Fruit fly (Drosophila melanogaster) whole organism, embryonic: ENCODE results near the gene SNRPG.

ENCODE experiments used
- BtbVII ChIP-seq: fragments of 200-800 bp; sonication (Bioruptor generic); optimal IDR thresholded peaks from 3 replicates; lab custom pipeline; 2017; ENCODE audit warnings: missing biosample characterization, mild to moderate bottlenecking, missing genetic modification characterization
- Bteb2 ChIP-seq: fragments of 200-800 bp; sonication (Bioruptor generic); optimal IDR thresholded peaks from 2 replicates; lab custom pipeline; 2016; ENCODE audit warnings: missing biosample characterization, missing genetic modification characterization
- CG10431 ChIP-seq: fragments of 200-800 bp; sonication (Bioruptor generic); optimal IDR thresholded peaks from 3 replicates; lab custom pipeline; 2018; ENCODE audit warnings: missing biosample characterization, mild to moderate bottlenecking, missing genetic modification characterization
- CG10565 ChIP-seq: fragments of 200-800 bp; sonication (Bioruptor generic); optimal IDR thresholded peaks from 3 replicates; lab custom pipeline; 2016; ENCODE audit warnings: missing biosample characterization, mild to moderate bottlenecking, missing genetic modification characterization
- CG11696 ChIP-seq: fragments of 200-800 bp; sonication (Bioruptor generic); IDR thresholded peaks from 2 replicates; pipeline ENCODE4 v1.3.6; 2022; ENCODE audit warnings: missing biosample characterization, missing genetic modification characterization
- CG12219 ChIP-seq: fragments of 200-800 bp; sonication (Bioruptor generic); optimal IDR thresholded peaks from 3 replicates; lab custom pipeline; 2018; ENCODE audit warnings: missing biosample characterization, mild to moderate bottlenecking, missing genetic modification characterization
- CG12236 ChIP-seq: fragments of 200-800 bp; sonication (Bioruptor generic); optimal IDR thresholded peaks from 2 replicates; lab custom pipeline; 2016; ENCODE audit warnings: missing biosample characterization, missing genetic modification characterization
- CG14441 ChIP-seq: fragments of 200-800 bp; sonication (Bioruptor generic); IDR thresholded peaks from 2 replicates; pipeline ENCODE4 v1.3.6; 2022; ENCODE audit warnings: missing biosample characterization, missing genetic modification characterization
- CG14710 ChIP-seq: fragments of 200-800 bp; sonication (Bioruptor generic); optimal IDR thresholded peaks from 3 replicates; lab custom pipeline; 2019; ENCODE audit warnings: missing biosample characterization, mild to moderate bottlenecking, missing genetic modification characterization, moderate library complexity
- CG15011 ChIP-seq: fragments of 200-800 bp; sonication (Bioruptor generic); optimal IDR thresholded peaks from 3 replicates; lab custom pipeline; 2018; ENCODE audit warnings: missing biosample characterization, mild to moderate bottlenecking, missing genetic modification characterization
- CG1647 ChIP-seq: fragments of 200-800 bp; sonication (Bioruptor generic); optimal IDR thresholded peaks from 3 replicates; lab custom pipeline; 2016; ENCODE audit warnings: missing biosample characterization, missing genetic modification characterization
- CG16813 ChIP-seq: fragments of 200-800 bp; sonication (Bioruptor generic); IDR thresholded peaks from 3 replicates; pipeline ENCODE4 v1.3.6; 2022; ENCODE audit warnings: missing biosample characterization, missing genetic modification characterization; ENCODE audit not compliant: partially characterized antibody
- CG16863 ChIP-seq: fragments of 200-800 bp; sonication (Bioruptor generic); optimal IDR thresholded peaks from 3 replicates; lab custom pipeline; 2016; ENCODE audit warnings: missing biosample characterization, missing genetic modification characterization
- CG17361 ChIP-seq: fragments of 200-800 bp; sonication (Bioruptor generic); IDR thresholded peaks from 3 replicates; pipeline ENCODE4 v1.3.6; 2022; ENCODE audit warnings: missing biosample characterization, missing genetic modification characterization
- CG17912 ChIP-seq: fragments of 200-800 bp; sonication (Bioruptor generic); optimal IDR thresholded peaks from 2 replicates; lab custom pipeline; 2018; ENCODE audit warnings: missing biosample characterization, mild to moderate bottlenecking, missing genetic modification characterization
- CG1792 ChIP-seq: fragments of 200-800 bp; sonication (Bioruptor generic); optimal IDR thresholded peaks from 2 replicates; lab custom pipeline; 2016; ENCODE audit warnings: missing biosample characterization, missing genetic modification characterization
- CG4424 ChIP-seq: fragments of 200-800 bp; sonication (Bioruptor generic); optimal IDR thresholded peaks from 3 replicates; lab custom pipeline; 2016; ENCODE audit warnings: missing biosample characterization, missing genetic modification characterization
- CG7271 ChIP-seq: fragments of 200-800 bp; sonication (Bioruptor generic); optimal IDR thresholded peaks from 2 replicates; lab custom pipeline; 2018; ENCODE audit warnings: missing biosample characterization, mild to moderate bottlenecking, missing genetic modification characterization, moderate library complexity
- CG8765 ChIP-seq: fragments of 200-800 bp; sonication (Bioruptor generic); IDR thresholded peaks from 2 replicates; pipeline ENCODE4 v1.3.6; 2022; ENCODE audit warnings: missing biosample characterization, missing genetic modification characterization
- CG9215 ChIP-seq: fragments of 200-800 bp; sonication (Bioruptor generic); IDR thresholded peaks from 2 replicates; pipeline ENCODE4 v1.3.6; 2022; ENCODE audit warnings: missing biosample characterization, missing genetic modification characterization
- Dbx ChIP-seq: fragments of 200-800 bp; sonication (Bioruptor generic); IDR thresholded peaks from 3 replicates; pipeline ENCODE4 v1.3.6; 2022; ENCODE audit warnings: missing biosample characterization, missing genetic modification characterization
- Deaf1 ChIP-seq: fragments of 200-800 bp; optimal IDR thresholded peaks from 3 replicates; lab custom pipeline; 2019; ENCODE audit warnings: missing biosample characterization, mild to moderate bottlenecking, missing genetic modification characterization, moderate library complexity
- Doc2 ChIP-seq: fragments of 200-800 bp; sonication (Bioruptor generic); IDR thresholded peaks from 2 replicates; pipeline ENCODE4 v1.3.6; 2022; ENCODE audit warnings: missing biosample characterization, missing genetic modification characterization
- HmgZ ChIP-seq: fragments of 200-800 bp; sonication (Bioruptor generic); optimal IDR thresholded peaks from 2 replicates; lab custom pipeline; 2018; ENCODE audit warnings: missing biosample characterization, mild to moderate bottlenecking, missing genetic modification characterization
- Hr3 ChIP-seq: fragments of 200-800 bp; sonication (Bioruptor generic); optimal IDR thresholded peaks from 3 replicates; lab custom pipeline; 2016; ENCODE audit warnings: missing biosample characterization, missing genetic modification characterization
- NC2β ChIP-seq: fragments of 200-800 bp; sonication (Bioruptor generic); optimal IDR thresholded peaks from 2 replicates; lab custom pipeline; 2016; ENCODE audit warnings: missing biosample characterization, missing genetic modification characterization
- NFAT ChIP-seq: fragments of 200-800 bp; sonication (Bioruptor generic); IDR thresholded peaks from 2 replicates; pipeline ENCODE4 v1.3.6; 2022; ENCODE audit warnings: missing biosample characterization, missing genetic modification characterization
- Nf-YC ChIP-seq: fragments of 200-800 bp; optimal IDR thresholded peaks from 3 replicates; lab custom pipeline; 2019; ENCODE audit warnings: missing biosample characterization, mild to moderate bottlenecking, missing genetic modification characterization, moderate library complexity
- Sry-δ ChIP-seq: fragments of 200-800 bp; sonication (Bioruptor generic); optimal IDR thresholded peaks from 2 replicates; lab custom pipeline; 2016; ENCODE audit warnings: missing biosample characterization, missing genetic modification characterization
- ab ChIP-seq: fragments of 200-800 bp; sonication (Bioruptor generic); optimal IDR thresholded peaks from 2 replicates; lab custom pipeline; 2016; ENCODE audit warnings: missing biosample characterization, missing genetic modification characterization
- ara ChIP-seq: fragments of 200-800 bp; sonication (Bioruptor generic); IDR thresholded peaks from 2 replicates; pipeline ENCODE4 v1.3.6; 2022; ENCODE audit warnings: missing biosample characterization, missing genetic modification characterization
- chinmo ChIP-seq: fragments of 200-800 bp; sonication (Bioruptor generic); IDR thresholded peaks from 4 replicates; pipeline ENCODE4 v1.3.6; 2022; ENCODE audit warnings: missing biosample characterization, missing genetic modification characterization; ENCODE audit not compliant: partially characterized antibody
- da ChIP-seq: fragments of 200-800 bp; sonication (Bioruptor generic); optimal IDR thresholded peaks from 2 replicates; lab custom pipeline; 2016; ENCODE audit warnings: missing biosample characterization, missing genetic modification characterization
- eyg ChIP-seq: fragments of 200-800 bp; sonication (Bioruptor generic); optimal IDR thresholded peaks from 3 replicates; lab custom pipeline; 2016; ENCODE audit warnings: missing biosample characterization, missing genetic modification characterization
- fd102C ChIP-seq: fragments of 200-800 bp; sonication (Bioruptor generic); optimal IDR thresholded peaks from 2 replicates; lab custom pipeline; 2018; ENCODE audit warnings: missing biosample characterization, mild to moderate bottlenecking, missing genetic modification characterization, moderate library complexity
- fd64A ChIP-seq: fragments of 200-800 bp; sonication (Bioruptor generic); optimal IDR thresholded peaks from 3 replicates; lab custom pipeline; 2018; ENCODE audit warnings: missing biosample characterization, mild to moderate bottlenecking, missing genetic modification characterization
- fru ChIP-seq: fragments of >200 bp; optimal IDR thresholded peaks from 2 replicates; lab custom pipeline; 2017
- gcm2 ChIP-seq: fragments of 200-800 bp; sonication (Bioruptor generic); optimal IDR thresholded peaks from 2 replicates; lab custom pipeline; 2016; ENCODE audit warnings: missing biosample characterization, missing genetic modification characterization
- gsb ChIP-seq: fragments of 200-800 bp; sonication (Bioruptor generic); IDR thresholded peaks from 2 replicates; pipeline ENCODE4 v1.3.6; 2022; ENCODE audit warnings: missing biosample characterization, missing genetic modification characterization
- kay ChIP-seq: fragments of 200-800 bp; sonication (Bioruptor generic); optimal IDR thresholded peaks from 2 replicates; lab custom pipeline; 2016; ENCODE audit warnings: missing biosample characterization, missing genetic modification characterization
- mld ChIP-seq: fragments of 200-800 bp; sonication (Bioruptor generic); IDR thresholded peaks from 3 replicates; pipeline ENCODE4 v1.3.6; 2022; ENCODE audit warnings: missing biosample characterization, missing genetic modification characterization; ENCODE audit not compliant: partially characterized antibody
- nau ChIP-seq: fragments of 200-800 bp; sonication (Bioruptor generic); optimal IDR thresholded peaks from 3 replicates; lab custom pipeline; 2017; ENCODE audit warnings: missing biosample characterization, mild to moderate bottlenecking, missing genetic modification characterization, missing genetic modification reagents
- pan ChIP-seq, 4 experiments: fragments of >200 bp in 3 of 4; fragments of 200-800 bp in 1 of 4; sonication (Bioruptor generic) in 1 of 4; optimal IDR thresholded peaks in 3 of 4; IDR thresholded peaks in 1 of 4; 2 replicates each; pipeline versions ENCODE4 v1.3.6 to Lab custom; 2017 to 2022; ENCODE audit warnings: missing biosample characterization in 2 of 4, missing genetic modification characterization in 2 of 4, mixed read lengths in 1 of 4
- shn ChIP-seq: fragments of 200-800 bp; sonication (Bioruptor generic); optimal IDR thresholded peaks from 3 replicates; lab custom pipeline; 2016; ENCODE audit warnings: missing biosample characterization, missing genetic modification characterization
- sqz ChIP-seq: fragments of 200-800 bp; sonication (Bioruptor generic); optimal IDR thresholded peaks from 3 replicates; lab custom pipeline; 2018; ENCODE audit warnings: missing biosample characterization, mild to moderate bottlenecking, missing genetic modification characterization
- tna ChIP-seq: fragments of 200-800 bp; sonication (Bioruptor generic); IDR thresholded peaks from 2 replicates; pipeline ENCODE4 v1.3.6; 2022; ENCODE audit warnings: missing biosample characterization, missing genetic modification characterization; ENCODE audit not compliant: partially characterized antibody
- trh ChIP-seq: fragments of 200-800 bp; sonication (Bioruptor generic); optimal IDR thresholded peaks from 2 replicates; lab custom pipeline; 2016; ENCODE audit warnings: missing biosample characterization, missing genetic modification characterization
- vnd ChIP-seq: fragments of 200-800 bp; sonication (Bioruptor generic); IDR thresholded peaks from 3 replicates; pipeline ENCODE4 v1.3.6; 2022; ENCODE audit warnings: missing biosample characterization, missing genetic modification characterization; ENCODE audit not compliant: partially characterized antibody

Gene SNRPG

DNA sequence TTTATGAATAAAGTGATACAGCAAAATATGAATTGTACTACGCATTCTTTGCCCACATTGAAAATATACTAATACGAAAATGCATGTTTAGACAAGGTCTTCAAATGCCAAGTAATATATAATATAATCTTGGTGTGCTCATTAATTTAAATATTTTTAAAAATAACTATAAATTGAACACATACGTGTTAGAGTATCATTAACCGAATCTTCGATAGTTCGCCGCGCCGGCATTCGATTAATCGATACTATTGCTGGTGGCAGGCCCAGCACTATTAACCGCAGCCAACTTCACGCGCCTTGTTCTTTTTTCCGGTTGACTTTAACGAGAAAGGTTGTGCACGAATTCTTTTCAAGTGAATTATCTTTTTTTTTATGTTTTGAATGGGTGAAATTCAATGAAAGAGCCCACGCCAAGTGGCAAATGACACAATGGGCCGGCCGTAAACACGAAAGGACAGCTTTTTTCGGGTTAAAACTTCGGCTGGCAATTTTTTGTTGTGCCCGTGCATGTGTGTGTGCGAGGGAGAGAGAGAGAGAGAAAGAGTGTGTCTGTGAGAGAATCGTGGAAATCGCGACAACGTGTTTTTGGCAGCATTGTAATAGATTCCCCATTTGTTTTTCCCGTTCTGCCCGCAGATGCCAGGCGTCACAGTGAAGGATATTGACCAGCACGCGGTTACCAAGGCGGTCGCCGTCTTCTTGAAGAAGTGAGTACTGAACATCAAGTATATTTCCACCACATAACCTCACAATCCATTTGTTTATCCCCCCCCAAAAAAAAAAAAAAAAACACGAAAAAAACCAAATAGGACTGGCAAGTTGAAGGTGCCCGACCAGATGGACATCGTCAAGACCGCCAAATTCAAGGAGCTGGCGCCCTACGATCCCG, 2.4 kb downstream of the SNRPG start, which contains the start of gene RpS19a (continued):
- TF ChIP-seq ara (GFP tag; lab: Robert Waterston, UW) = peak; percentile 77
- TF ChIP-seq fru = no peak
- TF ChIP-seq Nf-YC (tag; lab: Kevin White, UChicago) = peak; percentile 66
- TF ChIP-seq CG1792 = no peak
- TF ChIP-seq shn (GFP tag; lab: Kevin White, UChicago) = peak; percentile 66
- TF ChIP-seq CG10431 (GFP tag; lab: Kevin White, UChicago) = peak; percentile 80
- 0 out of 3 replicates have a peak, but pooled peaks have one; percentile 54 for TF ChIP-seq vnd
- TF ChIP-seq CG11696 = peak; percentile 39; the same call in 1 of the 2 replicates
- no peak for TF ChIP-seq trh
- TF ChIP-seq Doc2 (GFP tag; lab: Robert Waterston, UW) = no peak
- peak; percentile 7 for TF ChIP-seq CG12236 (GFP tag; lab: Kevin White, UChicago)
- peak; percentile 94 for TF ChIP-seq CG17912 (GFP tag; lab: Kevin White, UChicago)
- 0 out of 2 replicates have a peak, but pooled peaks have one; percentile 11 for TF ChIP-seq CG8765
- peak; percentile 39; the same call in 1 of the 2 replicates for TF ChIP-seq CG14441 (GFP tag; lab: Robert Waterston, UW)
- peak; percentile 84 for TF ChIP-seq CG17361 (GFP tag; lab: Robert Waterston, UW)
- TF ChIP-seq mld (GFP tag; lab: Robert Waterston, UW) = 0 out of 3 replicates have a peak, but pooled peaks have one; percentile 4
- no peak for TF ChIP-seq tna (GFP tag; lab: Robert Waterston, UW)
- peak; percentile 53 for TF ChIP-seq CG1647 (GFP tag; lab: Kevin White, UChicago)
- peak; percentile 88 for TF ChIP-seq NFAT (GFP tag; lab: Robert Waterston, UW)
- TF ChIP-seq Deaf1 (tag; lab: Kevin White, UChicago) = peak; percentile 33
- TF ChIP-seq CG14710 (tag; lab: Kevin White, UChicago) = peak; percentile 86
- TF ChIP-seq Hr3 = no peak
- peak; percentile 30 for TF ChIP-seq CG16863 (GFP tag; lab: Kevin White, UChicago)
- TF ChIP-seq sqz (GFP tag; lab: Kevin White, UChicago) = peak; percentile 87
- TF ChIP-seq Bteb2 (GFP tag; lab: Kevin White, UChicago) = peak; percentile 36
- TF ChIP-seq fd102C (GFP tag; lab: Kevin White, UChicago) = peak; percentile 53
- TF ChIP-seq Dbx (GFP tag; lab: Robert Waterston, UW) = peak; percentile 66
- peak; percentile 46 for TF ChIP-seq eyg (GFP tag; lab: Kevin White, UChicago)
- TF ChIP-seq CG10565 (GFP tag; lab: Kevin White, UChicago) = no peak
- no peak for TF ChIP-seq CG16813 (GFP tag; lab: Robert Waterston, UW)
- peak; percentile 88 for TF ChIP-seq BtbVII (GFP tag; lab: Kevin White, UChicago)
- peak; percentile 85 for TF ChIP-seq nau (GFP tag; lab: Kevin White, UChicago)
- TF ChIP-seq CG7271 = peak; percentile 77
- peak; percentile 36 for TF ChIP-seq gcm2
- TF ChIP-seq pan (optimal IDR thresholded peaks at IDR 0.05; lab: Kevin White, UChicago) = no peak
- peak in 1 of 2 experiments; percentile 72 for TF ChIP-seq pan (GFP tag; optimal IDR thresholded peaks at IDR 0.05 in 1 of 2, IDR thresholded peaks at IDR 0.05 in 1 of 2)
- no peak for TF ChIP-seq kay (GFP tag; lab: Kevin White, UChicago)
- TF ChIP-seq fd64A = peak; percentile 87
- peak; percentile 87 for TF ChIP-seq NC2β (GFP tag; lab: Kevin White, UChicago)
- TF ChIP-seq HmgZ = peak; percentile 28
- TF ChIP-seq gsb (GFP tag; lab: Robert Waterston, UW) = 0 out of 2 replicates have a peak, but pooled peaks have one; percentile 48
- peak; percentile 78 for TF ChIP-seq CG12219
- TF ChIP-seq Sry-δ (GFP tag; lab: Kevin White, UChicago) = peak; percentile 72
- TF ChIP-seq CG15011 (GFP tag; lab: Kevin White, UChicago) = peak; percentile 81
- no peak for TF ChIP-seq chinmo (GFP tag; lab: Robert Waterston, UW)
- TF ChIP-seq ab = no peak
- TF ChIP-seq CG9215 (GFP tag; lab: Robert Waterston, UW) = no peak
- TF ChIP-seq CG4424 (GFP tag; lab: Kevin White, UChicago) = peak; percentile 76
- no peak for TF ChIP-seq da (GFP tag; lab: Kevin White, UChicago)
